Fruit fly (Drosophila melanogaster): ENCODE results near the gene Cpr97Eb.
A peak's percentile ranks its signal among the peaks of the same experiment; 100 is the strongest.

The Cpr97Eb gene

DNA sequence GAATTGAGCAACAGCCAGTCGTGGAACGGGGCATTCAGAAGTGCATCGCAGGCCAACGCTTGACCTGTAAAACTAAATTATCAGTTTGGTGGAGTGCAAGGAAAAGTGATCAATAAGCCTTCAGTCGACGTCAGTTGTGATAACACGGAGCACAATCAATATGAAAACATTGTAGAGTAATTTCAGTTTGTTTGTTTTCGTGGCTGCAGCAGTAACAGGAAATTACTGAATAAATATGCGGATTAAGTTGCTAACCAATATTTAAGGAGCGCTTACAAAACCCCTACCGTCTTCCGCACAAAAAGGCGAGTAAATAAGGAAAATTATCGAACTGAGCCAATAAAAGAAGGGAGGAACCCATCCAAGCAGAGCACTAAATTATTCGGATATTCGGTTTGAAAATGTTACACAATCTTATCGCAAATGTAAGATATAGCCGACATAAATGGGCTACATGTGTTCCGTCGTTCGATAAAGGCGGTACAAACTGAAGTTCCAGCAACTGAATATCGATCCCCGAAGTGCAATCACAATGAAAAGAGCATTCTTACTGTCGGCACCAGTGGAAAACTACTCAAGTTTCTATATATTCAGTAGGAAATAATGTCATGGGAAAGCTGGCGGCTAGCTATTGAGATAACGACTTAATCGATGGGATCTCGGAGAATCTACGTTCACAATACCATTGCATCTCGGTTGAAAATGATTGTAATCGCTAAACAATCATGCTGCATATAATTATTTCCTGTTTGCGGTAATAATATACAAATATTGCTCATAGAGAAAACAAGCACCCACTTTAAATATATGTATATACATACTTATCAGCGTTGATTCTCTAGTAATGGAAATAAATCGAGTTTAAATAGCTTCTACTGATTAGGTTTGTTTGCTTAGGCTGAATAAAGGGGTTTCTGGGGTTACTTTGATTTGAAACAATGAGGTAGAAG, 45.0 kb upstream of the Cpr97Eb start (continued):
- TF ChIP-seq stwl (tag; optimal IDR thresholded peaks at IDR 0.05) (peak; percentile 38), CG14710 (tag; optimal IDR thresholded peaks at IDR 0.05) (peak; percentile 69), Nf-YB (GFP tag; optimal IDR thresholded peaks at IDR 0.05) (peak; percentile 51), CG4328 (GFP tag; optimal IDR thresholded peaks at IDR 0.05) (peak; percentile 25), lov (optimal IDR thresholded peaks at IDR 0.05) (no peak), lov (GFP tag; IDR thresholded peaks at IDR 0.05) (peak; percentile 70; the same call in 1 of the 3 replicates), dm (GFP tag; optimal IDR thresholded peaks at IDR 0.05) (peak; percentile 44), ac (GFP tag; optimal IDR thresholded peaks at IDR 0.05) (peak; percentile 91), CG17829 (tag; optimal IDR thresholded peaks at IDR 0.05) (peak; percentile 33), bigmax (GFP tag; optimal IDR thresholded peaks at IDR 0.05) (peak; percentile 5), CrebB (tag; optimal IDR thresholded peaks at IDR 0.05) (peak; percentile 76), Lhr (GFP tag; optimal IDR thresholded peaks at IDR 0.05) (peak; percentile 67), chif (GFP tag; optimal IDR thresholded peaks at IDR 0.05) (peak; percentile 41 to 74), CG5245 (GFP tag; optimal IDR thresholded peaks at IDR 0.05) (peak; percentile 53), Atf3 (GFP tag; optimal IDR thresholded peaks at IDR 0.05) (peak; percentile 70), CG9797 (GFP tag; optimal IDR thresholded peaks at IDR 0.05) (peak; percentile 1), CG1024 (GFP tag; IDR thresholded peaks at IDR 0.05) (peak; percentile 61), Blimp-1 (GFP tag; optimal IDR thresholded peaks at IDR 0.05) (peak; percentile 62), CG14860 (GFP tag; IDR thresholded peaks at IDR 0.05; ENCODE audit: partially characterized antibody) (no peak), twi (tag; optimal IDR thresholded peaks at IDR 0.05) (peak; percentile 53), CG34376 (GFP tag; optimal IDR thresholded peaks at IDR 0.05) (no peak), Nf-YA (GFP tag; IDR thresholded peaks at IDR 0.05) (0 out of 2 replicates have a peak, but pooled peaks have one; percentile 24), pzg (GFP tag; optimal IDR thresholded peaks at IDR 0.05) (no peak), pum (GFP tag; optimal IDR thresholded peaks at IDR 0.05) (peak; percentile 47), CG12299 (tag; optimal IDR thresholded peaks at IDR 0.05) (peak; percentile 51), Bgb (GFP tag; IDR thresholded peaks at IDR 0.05; ENCODE audit: partially characterized antibody) (no peak), caup (GFP tag; optimal IDR thresholded peaks at IDR 0.05; ENCODE audit: severe bottlenecking) (peak; percentile 71), p53 (GFP tag; optimal IDR thresholded peaks at IDR 0.05) (peak; percentile 64), CG15601 (tag; optimal IDR thresholded peaks at IDR 0.05) (peak; percentile 77), CG15696 (tag; optimal IDR thresholded peaks at IDR 0.05) (peak; percentile 94), sens-2 (GFP tag; IDR thresholded peaks at IDR 0.05) (peak; percentile 49; the same call in 1 of the 2 replicates), CG18764 (GFP tag; optimal IDR thresholded peaks at IDR 0.05) (peak; percentile 79), CG17802 (tag; optimal IDR thresholded peaks at IDR 0.05) (peak; percentile 12), vnd (GFP tag; IDR thresholded peaks at IDR 0.05; ENCODE audit: partially characterized antibody) (no peak), CG7786 (GFP tag; optimal IDR thresholded peaks at IDR 0.05) (peak; percentile 29), gsb (GFP tag; IDR thresholded peaks at IDR 0.05) (no peak), sim (GFP tag; IDR thresholded peaks at IDR 0.05) (peak; percentile 62; the same call in 1 of the 2 replicates), CG15269 (tag; optimal IDR thresholded peaks at IDR 0.05) (peak; percentile 46), CG33213 (GFP tag; optimal IDR thresholded peaks at IDR 0.05) (peak; percentile 82), ewg (GFP tag; optimal IDR thresholded peaks at IDR 0.05) (peak; percentile 35), CG10543 (GFP tag; optimal IDR thresholded peaks at IDR 0.05) (peak; percentile 33), Hsf (GFP tag; optimal IDR thresholded peaks at IDR 0.05) (peak; percentile 60), CG1602 (GFP tag; optimal IDR thresholded peaks at IDR 0.05) (peak; percentile 71), esg (GFP tag; conservative IDR thresholded peaks at IDR 0.05) (no peak), CG2712 (tag; optimal IDR thresholded peaks at IDR 0.05) (peak; percentile 59), ERR (GFP tag; optimal IDR thresholded peaks at IDR 0.05) (no peak), Lim3 (GFP tag; IDR thresholded peaks at IDR 0.05) (no peak), Awh (GFP tag; IDR thresholded peaks at IDR 0.05) (peak; percentile 64)
